Worm (Caenorhabditis elegans) whole organism, L4 larva: ENCODE results near the gene F48F7.6.

Experiments
- D1046.2 ChIP-seq: fragments of 200-800 bp; sonication (Bioruptor generic); IDR thresholded peaks from 2 replicates; pipeline ENCODE4 v1.3.6; 2022; ENCODE audit warnings: missing genetic modification characterization, missing compliant biosample characterization
- F10B5.3 ChIP-seq: sonication (generic microtip); optimal IDR thresholded peaks from 2 replicates; lab custom pipeline; 2016; ENCODE audit warnings: mild to moderate bottlenecking, missing genetic modification characterization, missing compliant biosample characterization
- F37D6.2 ChIP-seq: sonication (generic microtip); optimal IDR thresholded peaks from 2 replicates; lab custom pipeline; 2016; ENCODE audit warnings: mild to moderate bottlenecking, missing genetic modification characterization, missing compliant biosample characterization
- T20F7.1 ChIP-seq: fragments of 200-800 bp; sonication (Bioruptor generic); optimal IDR thresholded peaks from 2 replicates; lab custom pipeline; 2018; ENCODE audit warnings: mild to moderate bottlenecking, missing genetic modification characterization, missing compliant biosample characterization
- T26A8.4 ChIP-seq: fragments of 200-800 bp; sonication (Bioruptor generic); IDR thresholded peaks from 2 replicates; pipeline ENCODE4 v1.3.6; 2022; ENCODE audit warnings: missing genetic modification characterization, missing compliant biosample characterization
- Y48G9A.11 ChIP-seq: fragments of 200-800 bp; sonication (Bioruptor generic); IDR thresholded peaks from 2 replicates; pipeline ENCODE4 v1.3.6; 2022; ENCODE audit warnings: missing genetic modification reagents, missing genetic modification characterization, missing compliant biosample characterization
- Y75B8A.6 ChIP-seq: fragments of 200-800 bp; sonication (Bioruptor generic); IDR thresholded peaks from 2 replicates; pipeline ENCODE4 v1.3.6; 2022; ENCODE audit warnings: missing genetic modification reagents, missing genetic modification characterization, missing compliant biosample characterization
- ZK546.5 ChIP-seq, 2 experiments: sonication (generic microtip); optimal IDR thresholded peaks; 2 replicates each; lab custom pipeline; 2017; ENCODE audit warnings: missing biosample characterization in 2 of 2, missing genetic modification characterization in 2 of 2
- aly-2 ChIP-seq: sonication (generic microtip); optimal IDR thresholded peaks from 2 replicates; lab custom pipeline; 2018; ENCODE audit warnings: missing biosample characterization, missing genetic modification characterization
- arid-1 ChIP-seq: fragments of 200-800 bp; sonication (Bioruptor generic); conservative IDR thresholded peaks from 2 replicates; pipeline ENCODE4 v1.3.6; 2022; ENCODE audit warnings: missing genetic modification reagents, missing genetic modification characterization, missing compliant biosample characterization
- ceh-20 ChIP-seq: fragments of 200-800 bp; sonication (Bioruptor generic); IDR thresholded peaks from 2 replicates; pipeline ENCODE4 v1.3.6; 2022; ENCODE audit warnings: missing genetic modification reagents, missing genetic modification characterization, missing compliant biosample characterization
- ceh-32 ChIP-seq: sonication (generic microtip); optimal IDR thresholded peaks from 2 replicates; lab custom pipeline; 2016; ENCODE audit warnings: mild to moderate bottlenecking, missing genetic modification characterization, missing compliant biosample characterization; ENCODE audit not compliant: poor library complexity
- ceh-44 ChIP-seq: fragments of 200-800 bp; sonication (Bioruptor generic); IDR thresholded peaks from 2 replicates; pipeline ENCODE4 v1.3.6; 2022; ENCODE audit warnings: missing genetic modification reagents, missing genetic modification characterization, missing compliant biosample characterization
- ces-1 ChIP-seq: fragments of 150-350 bp; sonication (generic microtip); optimal IDR thresholded peaks from 4 replicates; lab custom pipeline; 2014; ENCODE audit warnings: missing biosample characterization, missing genetic modification reagents, missing genetic modification characterization
- ctbp-1 ChIP-seq: fragments of 200-800 bp; sonication (Bioruptor generic); IDR thresholded peaks from 2 replicates; pipeline ENCODE4 v1.3.6; 2022; ENCODE audit warnings: missing genetic modification reagents, missing genetic modification characterization, missing compliant biosample characterization
- daf-19 ChIP-seq: fragments of 200-800 bp; sonication (Bioruptor generic); conservative IDR thresholded peaks from 2 replicates; pipeline ENCODE4 v1.3.6; 2022; ENCODE audit warnings: missing genetic modification characterization, missing compliant biosample characterization
- dmd-9 ChIP-seq: fragments of 200-800 bp; sonication (Bioruptor generic); IDR thresholded peaks from 2 replicates; pipeline ENCODE4 v1.3.6; 2022; ENCODE audit warnings: missing genetic modification reagents, missing genetic modification characterization, missing compliant biosample characterization
- duxl-1 ChIP-seq: sonication (generic microtip); optimal IDR thresholded peaks from 2 replicates; lab custom pipeline; 2016; ENCODE audit warnings: mild to moderate bottlenecking, missing genetic modification characterization, moderate library complexity, missing compliant biosample characterization; ENCODE audit not compliant: poor library complexity
- dve-1 ChIP-seq: sonication (generic microtip); optimal IDR thresholded peaks from 2 replicates; lab custom pipeline; 2017; ENCODE audit warnings: antibody characterized with exemption, mild to moderate bottlenecking, missing genetic modification characterization, missing compliant biosample characterization; ENCODE audit not compliant: insufficient read depth
- egl-27 ChIP-seq: sonication (generic microtip); optimal IDR thresholded peaks from 3 replicates; lab custom pipeline; 2017; ENCODE audit warnings: missing biosample characterization, missing genetic modification reagents, missing genetic modification characterization
- egl-43 ChIP-seq: fragments of 200-800 bp; sonication (Bioruptor generic); IDR thresholded peaks from 2 replicates; pipeline ENCODE4 v1.3.6; 2022; ENCODE audit warnings: missing genetic modification reagents, missing genetic modification characterization, missing compliant biosample characterization
- fos-1 ChIP-seq: fragments of 150-350 bp; optimal IDR thresholded peaks from 2 replicates; lab custom pipeline; 2014; ENCODE audit warnings: missing biosample characterization, missing genetic modification characterization
- hif-1 ChIP-seq, 2 experiments: sonication (generic microtip); optimal IDR thresholded peaks; 2 replicates each; lab custom pipeline; 2016 to 2017; ENCODE audit warnings: missing compliant biosample characterization in 2 of 2, missing genetic modification characterization in 2 of 2, missing genetic modification reagents in 2 of 2, missing genotype in 2 of 2, mild to moderate bottlenecking in 1 of 2
- hmg-1.1 ChIP-seq: fragments of 200-800 bp; sonication (Bioruptor generic); IDR thresholded peaks from 2 replicates; pipeline ENCODE4 v1.3.6; 2022; ENCODE audit warnings: missing genetic modification reagents, missing genetic modification characterization, missing compliant biosample characterization
- lin-1 ChIP-seq: fragments of 200-800 bp; sonication (Bioruptor generic); IDR thresholded peaks from 2 replicates; pipeline ENCODE4 v1.3.6; 2022; ENCODE audit warnings: missing genetic modification reagents, missing genetic modification characterization, missing compliant biosample characterization
- lin-13 ChIP-seq: fragments of 150-350 bp; optimal IDR thresholded peaks from 2 replicates; lab custom pipeline; 2014; ENCODE audit warnings: missing biosample characterization, missing genetic modification reagents, missing genetic modification characterization
- lir-3 ChIP-seq: sonication (generic microtip); optimal IDR thresholded peaks from 2 replicates; lab custom pipeline; 2016; ENCODE audit warnings: mild to moderate bottlenecking, missing genetic modification characterization, missing compliant biosample characterization
- lsy-2 ChIP-seq, 2 experiments: fragments of 150-350 bp in 1 of 2; sonication (generic microtip) in 1 of 2; optimal IDR thresholded peaks; 2 replicates each; lab custom pipeline; 2014 to 2017; ENCODE audit warnings: missing biosample characterization in 2 of 2, missing genetic modification characterization in 2 of 2
- madf-5 ChIP-seq, 2 experiments: fragments of 200-800 bp; sonication (Bioruptor generic); IDR thresholded peaks; 2 replicates each; pipeline ENCODE4 v1.3.6; 2022; ENCODE audit warnings: missing compliant biosample characterization in 2 of 2, missing genetic modification characterization in 2 of 2
- mdl-1 ChIP-seq, 2 experiments: fragments of 150-350 bp in 1 of 2; sonication (generic microtip) in 1 of 2; optimal IDR thresholded peaks; 2 replicates each; lab custom pipeline; 2014 to 2017; ENCODE audit warnings: missing biosample characterization in 2 of 2, missing genetic modification characterization in 2 of 2
- mes-2 ChIP-seq: sonication (generic microtip); optimal IDR thresholded peaks from 2 replicates; lab custom pipeline; 2016; ENCODE audit warnings: missing genotype, mild to moderate bottlenecking, missing genetic modification characterization, missing compliant biosample characterization; ENCODE audit not compliant: poor library complexity, severe bottlenecking
- nhr-10 ChIP-seq: fragments of 150-350 bp; optimal IDR thresholded peaks from 2 replicates; lab custom pipeline; 2014; ENCODE audit warnings: missing biosample characterization, missing genetic modification characterization
- nhr-102 ChIP-seq: sonication (generic microtip); optimal IDR thresholded peaks from 2 replicates; lab custom pipeline; 2016; ENCODE audit warnings: mild to moderate bottlenecking, missing genetic modification characterization, moderate library complexity, missing compliant biosample characterization
- nhr-25 ChIP-seq: sonication (generic microtip); optimal IDR thresholded peaks from 2 replicates; lab custom pipeline; 2017; ENCODE audit warnings: missing genetic modification characterization, mild to moderate bottlenecking, missing compliant biosample characterization, antibody characterized with exemption, moderate library complexity, borderline replicate concordance; ENCODE audit not compliant: insufficient read depth
- nhr-41 ChIP-seq: fragments of 200-800 bp; sonication (Bioruptor generic); IDR thresholded peaks from 2 replicates; pipeline ENCODE4 v1.3.6; 2022; ENCODE audit warnings: missing genetic modification reagents, missing genetic modification characterization, missing compliant biosample characterization
- nhr-42 ChIP-seq: fragments of 200-800 bp; sonication (Bioruptor generic); IDR thresholded peaks from 2 replicates; pipeline ENCODE4 v1.3.6; 2022; ENCODE audit warnings: missing genetic modification characterization, missing compliant biosample characterization
- nhr-48 ChIP-seq: sonication (generic microtip); optimal IDR thresholded peaks from 2 replicates; lab custom pipeline; 2016; ENCODE audit warnings: mild to moderate bottlenecking, missing genetic modification characterization, missing compliant biosample characterization
- pha-4 ChIP-seq, 2 experiments: fragments of 150-350 bp in 1 of 2; fragments of 200-800 bp in 1 of 2; sonication (Bioruptor generic) in 1 of 2; IDR thresholded peaks in 1 of 2; optimal IDR thresholded peaks in 1 of 2; 2 replicates each; pipeline versions ENCODE4 v1.3.6 to Lab custom; 2014 to 2022; ENCODE audit warnings: missing genetic modification characterization in 2 of 2, missing genetic modification reagents in 2 of 2, missing biosample characterization in 1 of 2, missing compliant biosample characterization in 1 of 2
- rbr-2 ChIP-seq: sonication (generic microtip); optimal IDR thresholded peaks from 2 replicates; lab custom pipeline; 2016; ENCODE audit warnings: missing genotype, missing genetic modification characterization, missing compliant biosample characterization
- saeg-2 ChIP-seq: fragments of 200-800 bp; sonication (Bioruptor generic); IDR thresholded peaks from 2 replicates; pipeline ENCODE4 v1.3.6; 2022; ENCODE audit warnings: missing genetic modification reagents, missing genetic modification characterization, missing compliant biosample characterization
- snpc-1.2 ChIP-seq: fragments of 200-800 bp; sonication (Bioruptor generic); IDR thresholded peaks from 2 replicates; pipeline ENCODE4 v1.3.6; 2022; ENCODE audit warnings: missing genetic modification reagents, missing genetic modification characterization, missing compliant biosample characterization
- unc-130 ChIP-seq: sonication (generic microtip); optimal IDR thresholded peaks from 2 replicates; lab custom pipeline; 2016; ENCODE audit warnings: missing genetic modification reagents, missing genetic modification characterization, missing compliant biosample characterization
- unc-39 ChIP-seq: sonication (generic microtip); optimal IDR thresholded peaks from 2 replicates; lab custom pipeline; 2017; ENCODE audit warnings: missing biosample characterization, missing genetic modification characterization
- vab-7 ChIP-seq: fragments of 200-800 bp; sonication (Bioruptor generic); IDR thresholded peaks from 2 replicates; pipeline ENCODE4 v1.3.6; 2022; ENCODE audit warnings: missing genetic modification reagents, missing genetic modification characterization, missing compliant biosample characterization
- zag-1 ChIP-seq: fragments of 150-350 bp; optimal IDR thresholded peaks from 2 replicates; lab custom pipeline; 2014; ENCODE audit warnings: missing biosample characterization, missing genetic modification characterization
- zfp-3 ChIP-seq: fragments of 200-800 bp; sonication (Bioruptor generic); conservative IDR thresholded peaks from 2 replicates; pipeline ENCODE4 v1.3.6; 2022; ENCODE audit warnings: missing genetic modification reagents, missing genetic modification characterization, missing compliant biosample characterization
- zip-11 ChIP-seq: fragments of 200-800 bp; sonication (Bioruptor generic); IDR thresholded peaks from 2 replicates; pipeline ENCODE4 v1.3.6; 2022; ENCODE audit warnings: missing genetic modification characterization, missing compliant biosample characterization
- ztf-11 ChIP-seq: fragments of 150-350 bp; optimal IDR thresholded peaks from 2 replicates; lab custom pipeline; 2014; ENCODE audit warnings: missing biosample characterization, missing genetic modification characterization
- ztf-7 ChIP-seq: fragments of 150-350 bp; optimal IDR thresholded peaks from 2 replicates; lab custom pipeline; 2014; ENCODE audit warnings: missing biosample characterization, missing genetic modification characterization

The F48F7.6 gene

ce11 chrX:13950620-13951152 lies 26.9 kb upstream of the F48F7.6 start (continued):
- TF ChIP-seq Y48G9A.11 (GFP tag; lab: Robert Waterston, UW) (no peak), D1046.2 (GFP tag; lab: Robert Waterston, UW) (0 out of 2 replicates have a peak, but pooled peaks have one; percentile 55), ces-1 (GFP tag; lab: Kevin White, UChicago) (no peak), mes-2 (tag; lab: Kevin White, UChicago) (peak; percentile 50), ceh-32 (tag; lab: Kevin White, UChicago) (no peak), F10B5.3 (tag; lab: Kevin White, UChicago) (no peak), daf-19 (GFP tag; lab: Robert Waterston, UW) (no peak), nhr-41 (GFP tag; lab: Robert Waterston, UW) (no peak), mdl-1 (tag; optimal IDR thresholded peaks at IDR 0.05; lab: Kevin White, UChicago) (peak in 1 of 2 experiments; percentile 36), zip-11 (GFP tag; lab: Robert Waterston, UW) (no peak), lin-1 (GFP tag; lab: Robert Waterston, UW) (no peak), nhr-25 (tag; lab: Kevin White, UChicago) (peak; percentile 50), ztf-7 (tag; lab: Kevin White, UChicago) (no peak), ctbp-1 (no peak), lir-3 (no peak), aly-2 (tag; lab: Kevin White, UChicago) (no peak), zag-1 (tag; lab: Kevin White, UChicago) (no peak), T20F7.1 (GFP tag; lab: Kevin White, UChicago) (no peak), hmg-1.1 (GFP tag; lab: Robert Waterston, UW) (peak; percentile 57), snpc-1.2 (GFP tag; lab: Robert Waterston, UW) (no peak), saeg-2 (GFP tag; lab: Robert Waterston, UW) (no peak), vab-7 (GFP tag; lab: Robert Waterston, UW) (no peak), nhr-10 (tag; lab: Kevin White, UChicago) (peak; percentile 14), lsy-2 (tag; optimal IDR thresholded peaks at IDR 0.05; lab: Kevin White, UChicago) (peak in 1 of 2 experiments; percentile 21), nhr-48 (no peak), ZK546.5 (tag; optimal IDR thresholded peaks at IDR 0.05; lab: Kevin White, UChicago) (no peak), madf-5 (GFP tag; IDR thresholded peaks at IDR 0.05; lab: Robert Waterston, UW) (no peak), hif-1 (tag; optimal IDR thresholded peaks at IDR 0.05; lab: Kevin White, UChicago) (no peak), Y75B8A.6 (GFP tag; lab: Robert Waterston, UW) (no peak), unc-130 (GFP tag; lab: Kevin White, UChicago) (no peak), nhr-42 (GFP tag; lab: Robert Waterston, UW) (no peak), fos-1 (tag; lab: Kevin White, UChicago) (no peak), ceh-20 (GFP tag; lab: Robert Waterston, UW) (no peak), zfp-3 (GFP tag; lab: Robert Waterston, UW) (no peak), nhr-102 (tag; lab: Kevin White, UChicago) (peak; percentile 41), F37D6.2 (tag; lab: Kevin White, UChicago) (no peak), duxl-1 (tag; lab: Kevin White, UChicago) (no peak), ceh-44 (GFP tag; lab: Robert Waterston, UW) (no peak), egl-27 (no peak), egl-43 (peak; percentile 47; the same call in 1 of the 2 replicates), arid-1 (no peak), pha-4 (GFP tag; IDR thresholded peaks at IDR 0.05; lab: Robert Waterston, UW) (no peak; the same call in 1 of the 2 replicates), pha-4 (tag; optimal IDR thresholded peaks at IDR 0.05; lab: Kevin White, UChicago) (no peak), unc-39 (tag; lab: Kevin White, UChicago) (no peak), dmd-9 (no peak), dve-1 (tag; lab: Kevin White, UChicago) (peak; percentile 64), lin-13 (GFP tag; lab: Kevin White, UChicago) (no peak), ztf-11 (tag; lab: Kevin White, UChicago) (no peak), rbr-2 (tag; lab: Kevin White, UChicago) (peak; percentile 33), T26A8.4 (GFP tag; lab: Robert Waterston, UW) (no peak)
